Fruit fly (Drosophila melanogaster) whole organism, embryonic: ENCODE measurements around the gene CG5181.
A peak's percentile ranks its signal among the peaks of the same experiment; 100 is the strongest.

Source experiments
- Blimp-1 ChIP-seq: fragments of 200-800 bp; sonication (Bioruptor generic); optimal IDR thresholded peaks from 3 replicates; lab custom pipeline; 2018; ENCODE audit warnings: missing biosample characterization, missing genetic modification characterization, mild to moderate bottlenecking, moderate library complexity, missing genetic modification reagents
- CG10274 ChIP-seq: fragments of 200-800 bp; sonication (Bioruptor generic); optimal IDR thresholded peaks from 3 replicates; lab custom pipeline; 2017; ENCODE audit warnings: missing biosample characterization, mild to moderate bottlenecking, missing genetic modification characterization
- CG10366 ChIP-seq: fragments of 200-800 bp; sonication (Bioruptor generic); IDR thresholded peaks from 2 replicates; pipeline ENCODE4 v1.3.6; 2022; ENCODE audit warnings: missing biosample characterization, missing genetic modification characterization
- CG10959 ChIP-seq: fragments of 200-800 bp; sonication (Bioruptor generic); IDR thresholded peaks from 2 replicates; pipeline ENCODE4 v1.3.6; 2022; ENCODE audit warnings: missing biosample characterization, missing genetic modification characterization
- CG11456 ChIP-seq: fragments of 200-800 bp; sonication (Bioruptor generic); IDR thresholded peaks from 3 replicates; pipeline ENCODE4 v1.3.6; 2022; ENCODE audit warnings: missing biosample characterization, missing genetic modification characterization
- CG12155 ChIP-seq: fragments of 200-800 bp; sonication (Bioruptor generic); optimal IDR thresholded peaks from 3 replicates; lab custom pipeline; 2016; ENCODE audit warnings: missing biosample characterization, missing genetic modification characterization
- CG12391 ChIP-seq: fragments of 200-800 bp; sonication (Bioruptor generic); optimal IDR thresholded peaks from 3 replicates; lab custom pipeline; 2018; ENCODE audit warnings: missing biosample characterization, mild to moderate bottlenecking, missing genetic modification characterization, moderate library complexity
- CG14441 ChIP-seq: fragments of 200-800 bp; sonication (Bioruptor generic); IDR thresholded peaks from 2 replicates; pipeline ENCODE4 v1.3.6; 2022; ENCODE audit warnings: missing biosample characterization, missing genetic modification characterization
- CG14710 ChIP-seq: fragments of 200-800 bp; sonication (Bioruptor generic); optimal IDR thresholded peaks from 3 replicates; lab custom pipeline; 2019; ENCODE audit warnings: missing biosample characterization, mild to moderate bottlenecking, missing genetic modification characterization, moderate library complexity
- CG17359 ChIP-seq: fragments of 200-800 bp; sonication (Bioruptor generic); optimal IDR thresholded peaks from 3 replicates; lab custom pipeline; 2018; ENCODE audit warnings: missing biosample characterization, mild to moderate bottlenecking, missing genetic modification characterization, moderate library complexity
- CG2116 ChIP-seq: fragments of 200-800 bp; sonication (Bioruptor generic); optimal IDR thresholded peaks from 3 replicates; lab custom pipeline; 2018; ENCODE audit warnings: missing biosample characterization, mild to moderate bottlenecking, missing genetic modification characterization
- CG34422 ChIP-seq: fragments of 200-800 bp; sonication (Bioruptor generic); IDR thresholded peaks from 3 replicates; pipeline ENCODE4 v1.3.6; 2022; ENCODE audit warnings: missing biosample characterization, missing genetic modification characterization
- CG3847 ChIP-seq: fragments of 200-800 bp; sonication (Bioruptor generic); IDR thresholded peaks from 2 replicates; pipeline ENCODE4 v1.3.6; 2022; ENCODE audit warnings: missing biosample characterization, missing genetic modification characterization
- CG4424 ChIP-seq: fragments of 200-800 bp; sonication (Bioruptor generic); optimal IDR thresholded peaks from 3 replicates; lab custom pipeline; 2016; ENCODE audit warnings: missing biosample characterization, missing genetic modification characterization
- CG6654 ChIP-seq: fragments of 200-800 bp; sonication (Bioruptor generic); optimal IDR thresholded peaks from 2 replicates; lab custom pipeline; 2017; ENCODE audit warnings: missing biosample characterization, mild to moderate bottlenecking, missing genetic modification characterization
- CG6765 ChIP-seq: fragments of 200-800 bp; sonication (Bioruptor generic); optimal IDR thresholded peaks from 3 replicates; lab custom pipeline; 2017; ENCODE audit warnings: missing biosample characterization, mild to moderate bottlenecking, missing genetic modification characterization
- CG8478 ChIP-seq: fragments of >200 bp; optimal IDR thresholded peaks from 2 replicates; lab custom pipeline; 2018
- CG8765 ChIP-seq: fragments of 200-800 bp; sonication (Bioruptor generic); IDR thresholded peaks from 2 replicates; pipeline ENCODE4 v1.3.6; 2022; ENCODE audit warnings: missing biosample characterization, missing genetic modification characterization
- CG8924 ChIP-seq: fragments of 200-800 bp; optimal IDR thresholded peaks from 3 replicates; lab custom pipeline; 2019; ENCODE audit warnings: missing biosample characterization, mild to moderate bottlenecking, missing genetic modification characterization, moderate library complexity
- CG9437 ChIP-seq: fragments of 200-800 bp; sonication (Bioruptor generic); optimal IDR thresholded peaks from 2 replicates; lab custom pipeline; 2018; ENCODE audit warnings: missing biosample characterization, mild to moderate bottlenecking, missing genetic modification characterization
- Camta ChIP-seq: fragments of 200-800 bp; sonication (Bioruptor generic); optimal IDR thresholded peaks from 2 replicates; lab custom pipeline; 2016; ENCODE audit warnings: missing biosample characterization, missing genetic modification characterization
- Dref ChIP-seq: fragments of 200-800 bp; sonication (Bioruptor generic); IDR thresholded peaks from 2 replicates; pipeline ENCODE4 v1.3.6; 2022; ENCODE audit warnings: missing biosample characterization, missing genetic modification characterization
- Ets65A ChIP-seq: fragments of 200-800 bp; sonication (Bioruptor generic); peaks from one replicate; lab custom pipeline; 2016; ENCODE audit warnings: missing biosample characterization, missing genetic modification characterization
- Ets97D ChIP-seq: fragments of 200-800 bp; sonication (Bioruptor generic); optimal IDR thresholded peaks from 3 replicates; lab custom pipeline; 2016; ENCODE audit warnings: missing biosample characterization, missing genetic modification characterization
- Lpt ChIP-seq: fragments of >200 bp; optimal IDR thresholded peaks from 2 replicates; lab custom pipeline; 2018; ENCODE audit warnings: missing biosample characterization, missing genetic modification characterization
- Mes4 ChIP-seq: fragments of 200-800 bp; sonication (Bioruptor generic); optimal IDR thresholded peaks from 2 replicates; lab custom pipeline; 2016; ENCODE audit warnings: missing biosample characterization, missing genetic modification characterization
- NFAT ChIP-seq: fragments of 200-800 bp; sonication (Bioruptor generic); IDR thresholded peaks from 2 replicates; pipeline ENCODE4 v1.3.6; 2022; ENCODE audit warnings: missing biosample characterization, missing genetic modification characterization
- Six4 ChIP-seq: fragments of 200-800 bp; sonication (Bioruptor generic); optimal IDR thresholded peaks from 2 replicates; lab custom pipeline; 2016; ENCODE audit warnings: missing biosample characterization, missing genetic modification characterization
- Sox102F ChIP-seq: fragments of 200-800 bp; sonication (Bioruptor generic); optimal IDR thresholded peaks from 2 replicates; lab custom pipeline; 2018; ENCODE audit warnings: missing biosample characterization, mild to moderate bottlenecking, missing genetic modification characterization, moderate library complexity
- Stat92E ChIP-seq, 3 experiments: fragments of >200 bp in 2 of 3; fragments of 200-800 bp in 1 of 3; sonication (Bioruptor generic) in 1 of 3; optimal IDR thresholded peaks; 2 replicates each; lab custom pipeline; 2017 to 2019; ENCODE audit warnings: missing biosample characterization in 3 of 3, missing genetic modification characterization in 3 of 3, mild to moderate bottlenecking in 1 of 3, moderate library complexity in 1 of 3
- Tbp ChIP-seq: fragments of >200 bp; optimal IDR thresholded peaks from 2 replicates; lab custom pipeline; 2018; ENCODE audit warnings: missing biosample characterization, missing genetic modification characterization
- Vsx1 ChIP-seq: fragments of 200-800 bp; sonication (Bioruptor generic); optimal IDR thresholded peaks from 2 replicates; lab custom pipeline; 2017; ENCODE audit warnings: missing biosample characterization, mild to moderate bottlenecking, missing genetic modification characterization, missing genetic modification reagents
- Xbp1 ChIP-seq: fragments of 200-800 bp; sonication (Bioruptor generic); optimal IDR thresholded peaks from 3 replicates; lab custom pipeline; 2016; ENCODE audit warnings: missing biosample characterization, mild to moderate bottlenecking, missing genetic modification characterization
- al ChIP-seq: fragments of 200-800 bp; sonication (Bioruptor generic); IDR thresholded peaks from 2 replicates; pipeline ENCODE4 v1.3.6; 2022; ENCODE audit warnings: missing biosample characterization, missing genetic modification characterization
- bcd ChIP-seq: fragments of 200-800 bp; sonication (Bioruptor generic); optimal IDR thresholded peaks from 2 replicates; lab custom pipeline; 2017; ENCODE audit warnings: missing biosample characterization, mild to moderate bottlenecking, missing genetic modification characterization
- crp ChIP-seq, 2 experiments: fragments of 200-800 bp; sonication (Bioruptor generic); optimal IDR thresholded peaks; 2 replicates in 1 of 2; 3 replicates in 1 of 2; lab custom pipeline; 2017; ENCODE audit warnings: missing biosample characterization in 2 of 2, missing genetic modification characterization in 2 of 2, mild to moderate bottlenecking in 1 of 2, moderate library complexity in 1 of 2
- dati ChIP-seq: fragments of 200-800 bp; sonication (Bioruptor generic); IDR thresholded peaks from 2 replicates; pipeline ENCODE4 v1.3.6; 2022; ENCODE audit warnings: missing biosample characterization, missing genetic modification characterization
- dimm ChIP-seq: fragments of 200-800 bp; sonication (Bioruptor generic); IDR thresholded peaks from 2 replicates; pipeline ENCODE4 v1.3.6; 2022; ENCODE audit warnings: missing biosample characterization, missing genetic modification characterization
- emc ChIP-seq: fragments of 200-800 bp; sonication (Bioruptor generic); optimal IDR thresholded peaks from 2 replicates; lab custom pipeline; 2016; ENCODE audit warnings: missing biosample characterization, missing genetic modification characterization
- gcm2 ChIP-seq: fragments of 200-800 bp; sonication (Bioruptor generic); optimal IDR thresholded peaks from 2 replicates; lab custom pipeline; 2016; ENCODE audit warnings: missing biosample characterization, missing genetic modification characterization
- jigr1 ChIP-seq: fragments of 200-800 bp; sonication (Bioruptor generic); IDR thresholded peaks from 3 replicates; pipeline ENCODE4 v1.3.6; 2022; ENCODE audit warnings: missing biosample characterization, missing genetic modification characterization
- knrl ChIP-seq: fragments of 200-800 bp; sonication (Bioruptor generic); IDR thresholded peaks from 3 replicates; pipeline ENCODE4 v1.3.6; 2022; ENCODE audit warnings: missing biosample characterization, missing genetic modification characterization; ENCODE audit not compliant: partially characterized antibody
- lmd ChIP-seq: fragments of 200-800 bp; sonication (Bioruptor generic); IDR thresholded peaks from 2 replicates; pipeline ENCODE4 v1.3.6; 2022; ENCODE audit warnings: missing biosample characterization, missing genetic modification characterization
- nau ChIP-seq: fragments of 200-800 bp; sonication (Bioruptor generic); optimal IDR thresholded peaks from 3 replicates; lab custom pipeline; 2017; ENCODE audit warnings: missing biosample characterization, mild to moderate bottlenecking, missing genetic modification characterization, missing genetic modification reagents
- nerfin-1 ChIP-seq: fragments of 200-800 bp; sonication (Bioruptor generic); optimal IDR thresholded peaks from 3 replicates; lab custom pipeline; 2019; ENCODE audit warnings: missing biosample characterization, mild to moderate bottlenecking, missing genetic modification characterization, moderate library complexity
- nmo ChIP-seq: fragments of 200-800 bp; sonication (Bioruptor generic); optimal IDR thresholded peaks from 2 replicates; lab custom pipeline; 2018; ENCODE audit warnings: missing biosample characterization, mild to moderate bottlenecking, missing genetic modification characterization, moderate library complexity
- nom ChIP-seq: fragments of 200-800 bp; sonication (Bioruptor generic); optimal IDR thresholded peaks from 2 replicates; lab custom pipeline; 2017; ENCODE audit warnings: missing biosample characterization, missing genetic modification characterization, mild to moderate bottlenecking, moderate library complexity, missing genetic modification reagents
- pfk ChIP-seq: fragments of 200-800 bp; sonication (Bioruptor generic); optimal IDR thresholded peaks from 2 replicates; lab custom pipeline; 2018; ENCODE audit warnings: missing biosample characterization, mild to moderate bottlenecking, missing genetic modification characterization, moderate library complexity
- wor ChIP-seq: fragments of 200-800 bp; sonication (Bioruptor generic); IDR thresholded peaks from 2 replicates; pipeline ENCODE4 v1.3.6; 2022; ENCODE audit warnings: missing biosample characterization, missing genetic modification characterization
- yki ChIP-seq: fragments of >200 bp; optimal IDR thresholded peaks from 3 replicates; lab custom pipeline; 2018

CG5181 gene

DNA sequence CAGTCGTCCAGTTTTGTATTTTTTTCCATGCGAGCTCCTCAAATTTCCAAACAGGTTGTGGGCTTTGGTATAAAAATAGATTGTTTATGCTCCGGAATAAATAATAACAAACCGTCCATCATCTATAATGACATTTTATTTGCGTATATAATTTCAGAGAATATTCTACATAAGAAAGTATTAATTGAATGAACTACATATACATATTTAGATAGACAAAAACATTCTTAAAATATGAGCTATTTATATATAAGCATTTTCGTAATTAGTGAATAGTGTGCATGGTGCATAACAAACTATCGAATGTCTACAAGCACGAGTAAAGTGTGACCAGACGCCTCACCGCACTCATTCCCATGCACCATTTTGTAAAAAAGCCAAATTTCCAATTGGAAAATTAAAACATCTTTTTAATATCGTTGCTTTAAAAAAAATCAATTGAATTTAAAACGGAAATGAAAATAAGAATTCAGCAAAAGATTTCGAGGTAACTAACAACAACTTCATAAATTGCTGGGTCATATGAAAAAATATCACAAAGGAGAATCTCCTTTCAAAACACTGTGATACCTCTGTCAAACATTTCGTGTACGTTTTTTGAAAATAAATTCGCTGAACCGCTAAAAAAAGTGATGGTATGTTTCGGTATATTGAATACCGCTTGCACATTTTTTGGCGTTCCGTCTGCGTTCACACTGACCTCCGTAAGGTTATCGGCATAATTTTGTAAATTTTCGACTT, 16.9 kb upstream of the CG5181 start, which contains the start of gene muc (continued):
- TF ChIP-seq nom (no peak), NFAT (GFP tag; lab: Robert Waterston, UW) (peak; percentile 55; the same call in 1 of the 2 replicates), CG34422 (GFP tag; lab: Robert Waterston, UW) (peak; percentile 8; the same call in 1 of the 3 replicates), Stat92E (GFP tag; optimal IDR thresholded peaks at IDR 0.05; lab: Kevin White, UChicago) (peak in 1 of 3 experiments; percentile 78), CG3847 (GFP tag; lab: Robert Waterston, UW) (peak; percentile 48; the same call in 1 of the 2 replicates), CG8924 (tag; lab: Kevin White, UChicago) (peak; percentile 41), dati (GFP tag; lab: Robert Waterston, UW) (no peak), CG14710 (peak; percentile 73), CG2116 (GFP tag; lab: Kevin White, UChicago) (peak; percentile 52), bcd (GFP tag; lab: Kevin White, UChicago) (peak; percentile 34), CG10959 (GFP tag; lab: Robert Waterston, UW) (no peak), CG11456 (GFP tag; lab: Robert Waterston, UW) (peak; percentile 63; the same call in 1 of the 3 replicates), CG8765 (no peak), CG8478 (lab: Kevin White, UChicago) (no peak), pfk (GFP tag; lab: Kevin White, UChicago) (no peak), nau (GFP tag; lab: Kevin White, UChicago) (no peak), Camta (GFP tag; lab: Kevin White, UChicago) (peak; percentile 29), CG14441 (GFP tag; lab: Robert Waterston, UW) (peak; percentile 24; the same call in 1 of the 2 replicates), nmo (GFP tag; lab: Kevin White, UChicago) (peak; percentile 65), emc (GFP tag; lab: Kevin White, UChicago) (no peak), wor (GFP tag; lab: Robert Waterston, UW) (no peak), Six4 (GFP tag; lab: Kevin White, UChicago) (no peak), CG6765 (GFP tag; lab: Kevin White, UChicago) (no peak), CG10274 (GFP tag; lab: Kevin White, UChicago) (no peak), knrl (GFP tag; lab: Robert Waterston, UW) (peak; percentile 71), Vsx1 (no peak), gcm2 (GFP tag; lab: Kevin White, UChicago) (no peak), CG12155 (peak; percentile 33), Xbp1 (GFP tag; lab: Kevin White, UChicago) (peak; percentile 54), Lpt (GFP tag; lab: Kevin White, UChicago) (no peak), Tbp (GFP tag; lab: Kevin White, UChicago) (no peak), Ets97D (peak; percentile 62), Dref (GFP tag; lab: Robert Waterston, UW) (peak; percentile 46), yki (lab: Kevin White, UChicago) (no peak), CG6654 (GFP tag; lab: Kevin White, UChicago) (no peak), nerfin-1 (peak; percentile 40), CG12391 (tag; lab: Kevin White, UChicago) (peak; percentile 68), Ets65A (GFP tag; lab: Kevin White, UChicago) (peak; percentile 59), jigr1 (GFP tag; lab: Robert Waterston, UW) (no peak), CG9437 (GFP tag; lab: Kevin White, UChicago) (peak; percentile 61), CG4424 (GFP tag; lab: Kevin White, UChicago) (peak; percentile 46), Mes4 (GFP tag; lab: Kevin White, UChicago) (no peak), lmd (peak; percentile 40), Sox102F (peak; percentile 33), dimm (GFP tag; lab: Robert Waterston, UW) (no peak), CG17359 (tag; lab: Kevin White, UChicago) (peak; percentile 41), crp (GFP tag; optimal IDR thresholded peaks at IDR 0.05; lab: Kevin White, UChicago) (no peak), Blimp-1 (GFP tag; lab: Kevin White, UChicago) (peak; percentile 21), CG10366 (GFP tag; lab: Robert Waterston, UW) (peak; percentile 29; the same call in 1 of the 2 replicates), al (GFP tag; lab: Robert Waterston, UW) (no peak)
